Worm (Caenorhabditis elegans): ENCODE measurements around the gene hil-3.

ce11 chrX:8200206-8200605 lies 41.2 kb downstream of the hil-3 start:
- TF ChIP-seq fkh-6 (tag; optimal IDR thresholded peaks at IDR 0.05) (no peak), pha-4 (tag; optimal IDR thresholded peaks at IDR 0.05) (no peak), hlh-30 (tag; optimal IDR thresholded peaks at IDR 0.05; ENCODE audit: insufficient read depth) (no peak), ceh-14 (tag; optimal IDR thresholded peaks at IDR 0.05) (no peak), lin-11 (tag; optimal IDR thresholded peaks at IDR 0.05) (no peak), hlh-13 (GFP tag; optimal IDR thresholded peaks at IDR 0.05) (no peak), K09A11.1 (tag; optimal IDR thresholded peaks at IDR 0.05; ENCODE audit: insufficient read depth) (no peak), fax-1 (tag; optimal IDR thresholded peaks at IDR 0.05) (no peak), tbx-7 (tag; optimal IDR thresholded peaks at IDR 0.05) (no peak), sox-2 (GFP tag; IDR thresholded peaks at IDR 0.05) (no peak), ceh-24 (tag; optimal IDR thresholded peaks at IDR 0.05) (no peak), unc-86 (tag; optimal IDR thresholded peaks at IDR 0.05) (no peak)

Measured in whole organism, late embryonic.